Fruit fly (Drosophila melanogaster): Measurements from ENCODE around the gene CG13737.

The CG13737 gene

dm6 chr3L:13865484-13865883 is 13.3 kb upstream of the CG13737 start (continued):
- 0 out of 3 replicates have a peak, but pooled peaks have one; percentile 54 for TF ChIP-seq ken (GFP tag; IDR thresholded peaks at IDR 0.05)
- TF ChIP-seq Chrac-16 (GFP tag; optimal IDR thresholded peaks at IDR 0.05) = no peak
- TF ChIP-seq CG11504 (tag; optimal IDR thresholded peaks at IDR 0.05) = peak; percentile 72
- peak; percentile 15 for TF ChIP-seq kay (GFP tag; optimal IDR thresholded peaks at IDR 0.05)
- no peak for TF ChIP-seq tx (GFP tag; optimal IDR thresholded peaks at IDR 0.05)
- no peak for TF ChIP-seq CG7745 (tag; optimal IDR thresholded peaks at IDR 0.05)
- no peak for TF ChIP-seq pros (GFP tag; optimal IDR thresholded peaks at IDR 0.05)
- no peak for TF ChIP-seq sna (GFP tag; IDR thresholded peaks at IDR 0.05; ENCODE audit: partially characterized antibody)
- TF ChIP-seq CG9817 (tag; optimal IDR thresholded peaks at IDR 0.05) = no peak
- no peak for TF ChIP-seq danr (GFP tag; IDR thresholded peaks at IDR 0.05)
- no peak for TF ChIP-seq usp (GFP tag; optimal IDR thresholded peaks at IDR 0.05)
- peak; percentile 8 for TF ChIP-seq CG30403 (GFP tag; optimal IDR thresholded peaks at IDR 0.05)
- TF ChIP-seq bab2 (GFP tag; optimal IDR thresholded peaks at IDR 0.05) = peak; percentile 79
- TF ChIP-seq unpg (GFP tag; optimal IDR thresholded peaks at IDR 0.05) = peak; percentile 82
- TF ChIP-seq CG3163 (GFP tag; optimal IDR thresholded peaks at IDR 0.05) = peak; percentile 7
- TF ChIP-seq Trl (optimal IDR thresholded peaks at IDR 0.05) = no peak
- TF ChIP-seq Trl (GFP tag; optimal IDR thresholded peaks at IDR 0.05) = peak; percentile 30
- TF ChIP-seq Nf-YA (GFP tag; IDR thresholded peaks at IDR 0.05) = no peak
- TF ChIP-seq CG31365 (tag; optimal IDR thresholded peaks at IDR 0.05) = peak; percentile 79
- peak; percentile 77 for TF ChIP-seq tap (tag; optimal IDR thresholded peaks at IDR 0.05)
- peak; percentile 59 for TF ChIP-seq CG8388 (GFP tag; optimal IDR thresholded peaks at IDR 0.05)
- TF ChIP-seq CG6854 (GFP tag; optimal IDR thresholded peaks at IDR 0.05) = peak; percentile 18
- TF ChIP-seq HLH3B (GFP tag; IDR thresholded peaks at IDR 0.05) = no peak; the same call in 1 of the 2 replicates
- peak; percentile 63 for TF ChIP-seq CG15269 (tag; optimal IDR thresholded peaks at IDR 0.05)
- TF ChIP-seq Oaz (GFP tag; IDR thresholded peaks at IDR 0.05) = no peak
- TF ChIP-seq CG4854 (GFP tag; optimal IDR thresholded peaks at IDR 0.05) = peak; percentile 49
- TF ChIP-seq CG15479 (GFP tag; optimal IDR thresholded peaks at IDR 0.05) = peak; percentile 54
- TF ChIP-seq D (optimal IDR thresholded peaks at IDR 0.05) = no peak
- peak; percentile 79 for TF ChIP-seq D (GFP tag; optimal IDR thresholded peaks at IDR 0.05)
- TF ChIP-seq Gug (GFP tag; IDR thresholded peaks at IDR 0.05) = no peak
- no peak for TF ChIP-seq Atf6 (GFP tag; IDR thresholded peaks at IDR 0.05)
- TF ChIP-seq Pdp1 (GFP tag; optimal IDR thresholded peaks at IDR 0.05) = peak; percentile 19 to 62
- TF ChIP-seq cg (GFP tag; optimal IDR thresholded peaks at IDR 0.05) = peak; percentile 5
- no peak for TF ChIP-seq Dfd (GFP tag; optimal IDR thresholded peaks at IDR 0.05)
- TF ChIP-seq zfh1 (GFP tag; IDR thresholded peaks at IDR 0.05) = peak; percentile 51; the same call in 1 of the 3 replicates
- peak; percentile 78 for TF ChIP-seq CG10209 (GFP tag; optimal IDR thresholded peaks at IDR 0.05)
- TF ChIP-seq CG14050 (GFP tag; IDR thresholded peaks at IDR 0.05) = no peak; the same call in 2 of the 3 replicates
- peak in 1 of 2 experiments; percentile 59 for TF ChIP-seq Hr78 (GFP tag; optimal IDR thresholded peaks at IDR 0.05)
- no peak for TF ChIP-seq CG6791 (GFP tag; IDR thresholded peaks at IDR 0.05; ENCODE audit: partially characterized antibody)
- TF ChIP-seq Hmr (GFP tag; optimal IDR thresholded peaks at IDR 0.05) = peak; percentile 18
- TF ChIP-seq sima (GFP tag; optimal IDR thresholded peaks at IDR 0.05) = no peak
- peak; percentile 76 for TF ChIP-seq NC2β (GFP tag; optimal IDR thresholded peaks at IDR 0.05)
- no peak for TF ChIP-seq fu2 (GFP tag; optimal IDR thresholded peaks at IDR 0.05)
- TF ChIP-seq oc (tag; optimal IDR thresholded peaks at IDR 0.05) = peak; percentile 85
- TF ChIP-seq CG3995 (GFP tag; optimal IDR thresholded peaks at IDR 0.05) = no peak
- no peak for TF ChIP-seq Abd-B (GFP tag; optimal IDR thresholded peaks at IDR 0.05)
- peak; percentile 51 for TF ChIP-seq CG10267 (tag; optimal IDR thresholded peaks at IDR 0.05)
- TF ChIP-seq CG10462 (GFP tag; optimal IDR thresholded peaks at IDR 0.05) = peak; percentile 57
- peak; percentile 21 for TF ChIP-seq CG8944 (GFP tag; optimal IDR thresholded peaks at IDR 0.05)
- peak; percentile 20 for TF ChIP-seq CG1647 (GFP tag; optimal IDR thresholded peaks at IDR 0.05)
- TF ChIP-seq Antp (GFP tag; optimal IDR thresholded peaks at IDR 0.05) = no peak
